Fruit fly (Drosophila melanogaster) whole organism, embryonic: Measurements from ENCODE around the gene shf.
A peak's percentile ranks its signal among the peaks of the same experiment; 100 is the strongest.

ENCODE experiments used
- Ada2b ChIP-seq: fragments of 200-800 bp; sonication (Bioruptor generic); IDR thresholded peaks from 2 replicates; pipeline ENCODE4 v1.3.6; 2022; ENCODE audit warnings: missing biosample characterization, missing genetic modification characterization
- Atf-2 ChIP-seq: fragments of 200-800 bp; sonication (Bioruptor generic); optimal IDR thresholded peaks from 2 replicates; lab custom pipeline; 2016; ENCODE audit warnings: missing biosample characterization, missing genetic modification characterization
- CG10979 ChIP-seq: fragments of 200-800 bp; sonication (Bioruptor generic); optimal IDR thresholded peaks from 2 replicates; lab custom pipeline; 2018; ENCODE audit warnings: missing biosample characterization, mild to moderate bottlenecking, missing genetic modification characterization, moderate library complexity
- CG11085 ChIP-seq: fragments of 200-800 bp; sonication (Bioruptor generic); IDR thresholded peaks from 2 replicates; pipeline ENCODE4 v1.3.6; 2022; ENCODE audit warnings: missing biosample characterization, missing genetic modification characterization
- CG12659 ChIP-seq: fragments of 200-800 bp; sonication (Bioruptor generic); optimal IDR thresholded peaks from 3 replicates; lab custom pipeline; 2017; ENCODE audit warnings: mild to moderate bottlenecking, missing biosample characterization, missing genetic modification reagents, missing genetic modification characterization
- CG17186 ChIP-seq: fragments of 200-800 bp; sonication (Bioruptor generic); optimal IDR thresholded peaks from 3 replicates; lab custom pipeline; 2017; ENCODE audit warnings: missing biosample characterization, missing genetic modification reagents, missing genetic modification characterization
- CG17359 ChIP-seq: fragments of 200-800 bp; sonication (Bioruptor generic); optimal IDR thresholded peaks from 3 replicates; lab custom pipeline; 2018; ENCODE audit warnings: missing biosample characterization, mild to moderate bottlenecking, missing genetic modification characterization, moderate library complexity
- CG17829 ChIP-seq: fragments of 200-800 bp; optimal IDR thresholded peaks from 2 replicates; lab custom pipeline; 2019; ENCODE audit warnings: missing biosample characterization, mild to moderate bottlenecking, missing genetic modification characterization, moderate library complexity
- CG18011 ChIP-seq: fragments of 200-800 bp; sonication (Bioruptor generic); optimal IDR thresholded peaks from 2 replicates; lab custom pipeline; 2017; ENCODE audit warnings: missing biosample characterization, missing genetic modification characterization, mild to moderate bottlenecking, moderate library complexity, missing genotype
- CG18262 ChIP-seq: fragments of 200-800 bp; optimal IDR thresholded peaks from 3 replicates; lab custom pipeline; 2019; ENCODE audit warnings: missing biosample characterization, mild to moderate bottlenecking, missing genetic modification characterization, moderate library complexity
- CG2199 ChIP-seq: fragments of 200-800 bp; sonication (Bioruptor generic); IDR thresholded peaks from 3 replicates; pipeline ENCODE4 v1.3.6; 2022; ENCODE audit warnings: missing biosample characterization, missing genetic modification characterization
- CG2202 ChIP-seq: fragments of 200-800 bp; sonication (Bioruptor generic); optimal IDR thresholded peaks from 2 replicates; lab custom pipeline; 2018; ENCODE audit warnings: missing biosample characterization, mild to moderate bottlenecking, missing genetic modification characterization
- CG34224 ChIP-seq: fragments of 200-800 bp; sonication (Bioruptor generic); IDR thresholded peaks from 3 replicates; pipeline ENCODE4 v1.3.6; 2022; ENCODE audit warnings: missing biosample characterization, missing genetic modification characterization; ENCODE audit not compliant: partially characterized antibody
- CG34422 ChIP-seq: fragments of 200-800 bp; sonication (Bioruptor generic); IDR thresholded peaks from 3 replicates; pipeline ENCODE4 v1.3.6; 2022; ENCODE audit warnings: missing biosample characterization, missing genetic modification characterization
- CG4328 ChIP-seq: fragments of 200-800 bp; sonication (Bioruptor generic); optimal IDR thresholded peaks from 3 replicates; lab custom pipeline; 2017; ENCODE audit warnings: missing biosample characterization, missing genetic modification reagents, missing genetic modification characterization
- CG4617 ChIP-seq: fragments of 200-800 bp; sonication (Bioruptor generic); optimal IDR thresholded peaks from 3 replicates; lab custom pipeline; 2016; ENCODE audit warnings: missing biosample characterization, missing genetic modification characterization, borderline replicate concordance
- CG4730 ChIP-seq: fragments of 200-800 bp; sonication (Bioruptor generic); IDR thresholded peaks from 2 replicates; pipeline ENCODE4 v1.3.6; 2022; ENCODE audit warnings: missing biosample characterization, missing genetic modification characterization
- CG6689 ChIP-seq: fragments of 200-800 bp; sonication (Bioruptor generic); IDR thresholded peaks from 2 replicates; pipeline ENCODE4 v1.3.6; 2022; ENCODE audit warnings: missing biosample characterization, missing genetic modification characterization
- CG9797 ChIP-seq: fragments of 200-800 bp; sonication (Bioruptor generic); optimal IDR thresholded peaks from 3 replicates; lab custom pipeline; 2018; ENCODE audit warnings: missing biosample characterization, mild to moderate bottlenecking, missing genetic modification characterization
- CG9876 ChIP-seq: fragments of 200-800 bp; sonication (Bioruptor generic); optimal IDR thresholded peaks from 2 replicates; lab custom pipeline; 2016; ENCODE audit warnings: missing biosample characterization, missing genetic modification characterization
- D ChIP-seq, 2 experiments: fragments of 200-800 bp in 1 of 2; fragments of >200 bp in 1 of 2; sonication (Bioruptor generic) in 1 of 2; optimal IDR thresholded peaks; 2 replicates in 1 of 2; 3 replicates in 1 of 2; lab custom pipeline; 2017; ENCODE audit warnings: mild to moderate bottlenecking in 1 of 2, missing biosample characterization in 1 of 2, missing genetic modification characterization in 1 of 2, missing genetic modification reagents in 1 of 2
- Dad ChIP-seq: fragments of 200-800 bp; sonication (Bioruptor generic); optimal IDR thresholded peaks from 3 replicates; lab custom pipeline; 2016; ENCODE audit warnings: missing biosample characterization, missing genetic modification characterization
- Dip2 ChIP-seq: fragments of 200-800 bp; sonication (Bioruptor generic); IDR thresholded peaks from 2 replicates; pipeline ENCODE4 v1.3.6; 2022; ENCODE audit warnings: missing biosample characterization, missing genetic modification characterization
- Ets65A ChIP-seq: fragments of 200-800 bp; sonication (Bioruptor generic); peaks from one replicate; lab custom pipeline; 2016; ENCODE audit warnings: missing biosample characterization, missing genetic modification characterization
- Ets97D ChIP-seq: fragments of 200-800 bp; sonication (Bioruptor generic); optimal IDR thresholded peaks from 3 replicates; lab custom pipeline; 2016; ENCODE audit warnings: missing biosample characterization, missing genetic modification characterization
- GATAe ChIP-seq: fragments of 200-800 bp; sonication (Bioruptor generic); conservative IDR thresholded peaks from 2 replicates; pipeline ENCODE4 v1.3.6; 2022; ENCODE audit warnings: missing biosample characterization, missing genetic modification characterization
- Hey ChIP-seq: fragments of 200-800 bp; sonication (Bioruptor generic); optimal IDR thresholded peaks from 3 replicates; lab custom pipeline; 2018; ENCODE audit warnings: missing biosample characterization, mild to moderate bottlenecking, missing genetic modification characterization
- Max ChIP-seq: fragments of 200-800 bp; sonication (Bioruptor generic); optimal IDR thresholded peaks from 2 replicates; lab custom pipeline; 2016; ENCODE audit warnings: missing biosample characterization, mild to moderate bottlenecking, missing genetic modification characterization
- Mrtf ChIP-seq: fragments of 200-800 bp; sonication (Bioruptor generic); IDR thresholded peaks from 3 replicates; pipeline ENCODE4 v1.3.6; 2022; ENCODE audit warnings: missing biosample characterization, missing genetic modification characterization
- Nf-YB ChIP-seq: fragments of 200-800 bp; sonication (Bioruptor generic); optimal IDR thresholded peaks from 3 replicates; lab custom pipeline; 2019; ENCODE audit warnings: missing biosample characterization, mild to moderate bottlenecking, missing genetic modification characterization, moderate library complexity
- Sox102F ChIP-seq: fragments of 200-800 bp; sonication (Bioruptor generic); optimal IDR thresholded peaks from 2 replicates; lab custom pipeline; 2018; ENCODE audit warnings: missing biosample characterization, mild to moderate bottlenecking, missing genetic modification characterization, moderate library complexity
- Sry-β ChIP-seq: fragments of 200-800 bp; sonication (Bioruptor generic); optimal IDR thresholded peaks from 2 replicates; lab custom pipeline; 2018; ENCODE audit warnings: missing biosample characterization, mild to moderate bottlenecking, missing genetic modification characterization, moderate library complexity
- Ssrp ChIP-seq: fragments of 200-800 bp; sonication (Bioruptor generic); optimal IDR thresholded peaks from 2 replicates; lab custom pipeline; 2018; ENCODE audit warnings: missing biosample characterization, mild to moderate bottlenecking, missing genetic modification characterization, moderate library complexity
- bcd ChIP-seq: fragments of 200-800 bp; sonication (Bioruptor generic); optimal IDR thresholded peaks from 2 replicates; lab custom pipeline; 2017; ENCODE audit warnings: missing biosample characterization, mild to moderate bottlenecking, missing genetic modification characterization
- dati ChIP-seq: fragments of 200-800 bp; sonication (Bioruptor generic); IDR thresholded peaks from 2 replicates; pipeline ENCODE4 v1.3.6; 2022; ENCODE audit warnings: missing biosample characterization, missing genetic modification characterization
- fu2 ChIP-seq: fragments of 200-800 bp; sonication (Bioruptor generic); optimal IDR thresholded peaks from 2 replicates; lab custom pipeline; 2016; ENCODE audit warnings: missing biosample characterization, missing genetic modification characterization
- gfzf ChIP-seq: fragments of 200-800 bp; sonication (Bioruptor generic); optimal IDR thresholded peaks from 2 replicates; lab custom pipeline; 2016; ENCODE audit warnings: missing biosample characterization, mild to moderate bottlenecking, missing genetic modification characterization, moderate library complexity
- gsb-n ChIP-seq: fragments of 200-800 bp; sonication (Bioruptor generic); optimal IDR thresholded peaks from 3 replicates; lab custom pipeline; 2018; ENCODE audit warnings: missing biosample characterization, mild to moderate bottlenecking, missing genetic modification characterization
- h ChIP-seq: fragments of >200 bp; optimal IDR thresholded peaks from 2 replicates; lab custom pipeline; 2017
- kni ChIP-seq: fragments of 200-800 bp; sonication (Bioruptor generic); optimal IDR thresholded peaks from 3 replicates; lab custom pipeline; 2017; ENCODE audit warnings: mild to moderate bottlenecking, missing biosample characterization, missing genetic modification reagents, missing genetic modification characterization
- nom ChIP-seq: fragments of 200-800 bp; sonication (Bioruptor generic); optimal IDR thresholded peaks from 2 replicates; lab custom pipeline; 2017; ENCODE audit warnings: missing biosample characterization, missing genetic modification characterization, mild to moderate bottlenecking, moderate library complexity, missing genetic modification reagents
- pita ChIP-seq: fragments of 200-800 bp; sonication (Bioruptor generic); optimal IDR thresholded peaks from 2 replicates; lab custom pipeline; 2017; ENCODE audit warnings: missing biosample characterization, mild to moderate bottlenecking, missing genetic modification characterization
- pum ChIP-seq: fragments of 200-800 bp; sonication (Bioruptor generic); optimal IDR thresholded peaks from 2 replicates; lab custom pipeline; 2016; ENCODE audit warnings: missing biosample characterization, missing genetic modification characterization
- repo ChIP-seq: fragments of 200-800 bp; sonication (Bioruptor generic); optimal IDR thresholded peaks from 2 replicates; lab custom pipeline; 2016; ENCODE audit warnings: missing biosample characterization, missing genetic modification characterization
- shn ChIP-seq: fragments of 200-800 bp; sonication (Bioruptor generic); optimal IDR thresholded peaks from 3 replicates; lab custom pipeline; 2016; ENCODE audit warnings: missing biosample characterization, missing genetic modification characterization
- slp2 ChIP-seq: fragments of 200-800 bp; sonication (Bioruptor generic); optimal IDR thresholded peaks from 2 replicates; lab custom pipeline; 2016; ENCODE audit warnings: missing biosample characterization, missing genetic modification characterization
- tap ChIP-seq: fragments of 200-800 bp; optimal IDR thresholded peaks from 3 replicates; lab custom pipeline; 2019; ENCODE audit warnings: missing biosample characterization, mild to moderate bottlenecking, missing genetic modification characterization, moderate library complexity
- tna ChIP-seq: fragments of 200-800 bp; sonication (Bioruptor generic); IDR thresholded peaks from 2 replicates; pipeline ENCODE4 v1.3.6; 2022; ENCODE audit warnings: missing biosample characterization, missing genetic modification characterization; ENCODE audit not compliant: partially characterized antibody
- unpg ChIP-seq: fragments of 200-800 bp; sonication (Bioruptor generic); optimal IDR thresholded peaks from 3 replicates; lab custom pipeline; 2018; ENCODE audit warnings: missing biosample characterization, mild to moderate bottlenecking, missing genetic modification characterization, moderate library complexity
- vfl ChIP-seq: fragments of 200-800 bp; sonication (Bioruptor generic); optimal IDR thresholded peaks from 2 replicates; lab custom pipeline; 2016; ENCODE audit warnings: missing biosample characterization, missing genetic modification characterization
- wor ChIP-seq: fragments of 200-800 bp; sonication (Bioruptor generic); IDR thresholded peaks from 2 replicates; pipeline ENCODE4 v1.3.6; 2022; ENCODE audit warnings: missing biosample characterization, missing genetic modification characterization
- zfh1 ChIP-seq: fragments of 200-800 bp; sonication (Bioruptor generic); IDR thresholded peaks from 3 replicates; pipeline ENCODE4 v1.3.6; 2022; ENCODE audit warnings: missing biosample characterization, missing genetic modification characterization

Gene shf

dm6 chrX:6803880-6804484, 24.5 kb upstream of the shf start (continued):
- TF ChIP-seq CG9797 (GFP tag; lab: Kevin White, UChicago) (no peak), nom (GFP tag; lab: Kevin White, UChicago) (peak; percentile 47), CG11085 (no peak), CG2199 (GFP tag; lab: Robert Waterston, UW) (no peak), h (no peak), bcd (no peak), kni (peak; percentile 1), CG17359 (tag; lab: Kevin White, UChicago) (no peak), CG4730 (no peak), Max (GFP tag; lab: Kevin White, UChicago) (no peak), zfh1 (GFP tag; lab: Robert Waterston, UW) (no peak), CG18011 (GFP tag; lab: Kevin White, UChicago) (no peak), Mrtf (GFP tag; lab: Robert Waterston, UW) (no peak), Ets65A (GFP tag; lab: Kevin White, UChicago) (peak; percentile 70), slp2 (GFP tag; lab: Kevin White, UChicago) (no peak), Dad (GFP tag; lab: Kevin White, UChicago) (no peak), CG18262 (tag; lab: Kevin White, UChicago) (no peak), CG17186 (no peak), CG34422 (peak; percentile 9; the same call in 1 of the 3 replicates), Dip2 (no peak), GATAe (no peak), pum (no peak), Atf-2 (GFP tag; lab: Kevin White, UChicago) (no peak), unpg (GFP tag; lab: Kevin White, UChicago) (no peak), dati (no peak), Hey (tag; lab: Kevin White, UChicago) (no peak), CG2202 (tag; lab: Kevin White, UChicago) (no peak), Ada2b (GFP tag; lab: Robert Waterston, UW) (no peak), CG4328 (GFP tag; lab: Kevin White, UChicago) (no peak), Ets97D (GFP tag; lab: Kevin White, UChicago) (no peak), fu2 (GFP tag; lab: Kevin White, UChicago) (no peak), pita (GFP tag; lab: Kevin White, UChicago) (no peak), repo (GFP tag; lab: Kevin White, UChicago) (no peak), Nf-YB (GFP tag; lab: Kevin White, UChicago) (no peak)

- TF ChIP-seq gfzf (GFP tag; lab: Kevin White, UChicago) (peak; percentile 88), CG6689 (GFP tag; lab: Robert Waterston, UW) (no peak), D (optimal IDR thresholded peaks at IDR 0.05; lab: Kevin White, UChicago) (no peak), D (GFP tag; optimal IDR thresholded peaks at IDR 0.05; lab: Kevin White, UChicago) (no peak), Sox102F (GFP tag; lab: Kevin White, UChicago) (no peak), CG9876 (GFP tag; lab: Kevin White, UChicago) (no peak), CG34224 (GFP tag; lab: Robert Waterston, UW) (peak; percentile 96), tap (tag; lab: Kevin White, UChicago) (no peak), tna (GFP tag; lab: Robert Waterston, UW) (peak; percentile 98), CG11085 (no peak), CG4617 (peak; percentile 92), vfl (GFP tag; lab: Kevin White, UChicago) (peak; percentile 38), Sry-β (GFP tag; lab: Kevin White, UChicago) (peak; percentile 26), Ssrp (tag; lab: Kevin White, UChicago) (no peak), CG12659 (peak; percentile 81), shn (GFP tag; lab: Kevin White, UChicago) (peak; percentile 43), wor (GFP tag; lab: Robert Waterston, UW) (no peak), CG17829 (tag; lab: Kevin White, UChicago) (peak; percentile 13), gsb-n (tag; lab: Kevin White, UChicago) (no peak), CG10979 (no peak)
Measured at dm6 chrX:6803312-6803794, 23.9 kb upstream of the shf start, which contains the start of the genes C3G and pod1. TSS of gene C3G (minus strand) at chrX:6803593. TSS of gene pod1 (plus strand) at chrX:6803684.
